Fruit fly (Drosophila melanogaster): Measurements from ENCODE around the gene ATP6AP2.

ATP6AP2 gene

DNA sequence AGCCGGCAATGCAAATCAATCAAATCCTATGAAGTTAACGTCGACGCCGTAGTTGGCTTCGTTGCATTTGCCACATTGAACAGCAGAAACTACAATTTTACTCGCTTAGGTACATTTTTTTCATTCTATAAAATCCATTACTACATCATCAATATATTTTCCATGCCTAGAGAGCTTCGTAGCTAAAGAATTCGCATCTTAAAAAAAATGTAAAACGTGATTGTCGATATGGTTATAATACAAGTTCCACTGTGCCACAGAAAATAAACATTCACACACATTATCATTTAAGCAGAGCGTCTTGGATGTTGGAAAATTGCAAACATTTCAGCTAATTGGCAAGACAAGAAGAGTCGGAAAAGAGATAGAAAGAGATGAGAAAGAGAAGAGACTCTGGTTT, 32.5 kb upstream of the ATP6AP2 start:
- no peak for TF ChIP-seq h (GFP tag; optimal IDR thresholded peaks at IDR 0.05)
- TF ChIP-seq Myc (optimal IDR thresholded peaks at IDR 0.05) = no peak
- no peak for TF ChIP-seq dl (GFP tag; optimal IDR thresholded peaks at IDR 0.05; ENCODE audit: insufficient read depth in 1 of 2, partially characterized antibody in 2 of 2)
- TF ChIP-seq Mio (GFP tag; optimal IDR thresholded peaks at IDR 0.05) = no peak
- no peak for TF ChIP-seq Hr78 (GFP tag; optimal IDR thresholded peaks at IDR 0.05)
- TF ChIP-seq usp (GFP tag; optimal IDR thresholded peaks at IDR 0.05) = no peak
- TF ChIP-seq lola (GFP tag; optimal IDR thresholded peaks at IDR 0.05) = no peak
- TF ChIP-seq dsf (GFP tag; optimal IDR thresholded peaks at IDR 0.05; ENCODE audit: borderline replicate concordance) = no peak
- no peak for TF ChIP-seq Sp1 (GFP tag; optimal IDR thresholded peaks at IDR 0.05)
- TF ChIP-seq Hr83 (GFP tag; optimal IDR thresholded peaks at IDR 0.05; ENCODE audit: poor library complexity, severe bottlenecking) = no peak
- TF ChIP-seq br (GFP tag; optimal IDR thresholded peaks at IDR 0.05) = no peak
- TF ChIP-seq ey (GFP tag; optimal IDR thresholded peaks at IDR 0.05) = no peak
- TF ChIP-seq dmrt93B (GFP tag; optimal IDR thresholded peaks at IDR 0.05) = no peak

DNA sequence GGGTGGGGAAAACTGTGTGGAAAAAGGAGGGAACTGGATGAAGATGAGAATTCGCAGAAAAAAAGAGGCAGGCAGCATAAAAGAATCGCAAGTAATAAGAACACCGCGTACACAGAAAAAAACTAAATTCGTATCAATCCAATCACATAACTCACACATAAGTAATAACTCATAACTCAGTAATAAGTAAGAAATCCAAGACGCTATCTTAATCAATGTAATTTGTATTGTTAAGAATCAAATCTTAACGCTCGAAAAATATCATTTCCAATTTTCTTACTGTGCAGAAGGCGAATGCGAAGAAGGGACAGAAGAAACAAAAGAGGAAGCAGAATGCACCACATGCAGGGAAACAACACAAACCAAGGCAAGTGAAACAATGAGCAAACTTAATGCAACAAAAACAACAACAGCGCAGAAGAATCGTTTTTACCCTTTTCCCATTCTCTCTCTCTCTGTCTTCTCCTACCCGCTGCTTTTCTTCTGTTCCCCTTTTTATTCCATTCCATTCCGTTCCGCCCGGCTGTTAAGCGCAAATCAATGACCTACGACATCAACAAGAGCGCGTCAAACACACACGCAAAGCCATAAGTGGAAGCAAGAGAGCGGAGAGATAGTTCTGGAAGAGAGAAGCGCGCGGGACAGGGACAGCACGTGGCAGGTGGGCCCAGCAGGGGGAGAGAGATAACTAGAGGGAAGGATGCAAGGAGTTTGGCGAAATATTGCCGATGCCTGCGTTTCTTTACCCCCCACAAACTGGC, 31.2 kb upstream of the ATP6AP2 start:
- TF ChIP-seq lola (GFP tag; optimal IDR thresholded peaks at IDR 0.05) (no peak), CrebA (GFP tag; optimal IDR thresholded peaks at IDR 0.05; ENCODE audit: borderline replicate concordance) (peak; percentile 91), jim (GFP tag; optimal IDR thresholded peaks at IDR 0.05) (no peak), usp (GFP tag; optimal IDR thresholded peaks at IDR 0.05) (no peak), sv (GFP tag; optimal IDR thresholded peaks at IDR 0.05) (peak; percentile 36), dsf (GFP tag; optimal IDR thresholded peaks at IDR 0.05; ENCODE audit: borderline replicate concordance) (peak; percentile 86), rgr (GFP tag; optimal IDR thresholded peaks at IDR 0.05) (peak; percentile 98), br (GFP tag; optimal IDR thresholded peaks at IDR 0.05) (peak; percentile 98), dmrt93B (GFP tag; optimal IDR thresholded peaks at IDR 0.05) (peak; percentile 96), sage (GFP tag; optimal IDR thresholded peaks at IDR 0.05) (peak; percentile 97), Jra (GFP tag; optimal IDR thresholded peaks at IDR 0.05) (peak; percentile 96), CG9705 (GFP tag; optimal IDR thresholded peaks at IDR 0.05) (peak; percentile 90), Hr83 (GFP tag; optimal IDR thresholded peaks at IDR 0.05; ENCODE audit: poor library complexity, severe bottlenecking) (peak; percentile 54), N (GFP tag; optimal IDR thresholded peaks at IDR 0.05) (no peak), brk (GFP tag; optimal IDR thresholded peaks at IDR 0.05) (peak; percentile 94), Hr78 (GFP tag; optimal IDR thresholded peaks at IDR 0.05) (no peak), GATAd (GFP tag; optimal IDR thresholded peaks at IDR 0.05) (peak; percentile 55), woc (GFP tag; optimal IDR thresholded peaks at IDR 0.05) (peak; percentile 98), OdsH (GFP tag; optimal IDR thresholded peaks at IDR 0.05) (peak; percentile 98), Dfd (GFP tag; optimal IDR thresholded peaks at IDR 0.05) (peak; percentile 49), CG32264 (GFP tag; optimal IDR thresholded peaks at IDR 0.05) (peak; percentile 96), Rel (GFP tag; optimal IDR thresholded peaks at IDR 0.05) (peak; percentile 94), Rel (tag; optimal IDR thresholded peaks at IDR 0.05) (peak; percentile 80), ey (GFP tag; optimal IDR thresholded peaks at IDR 0.05) (peak; percentile 98), h (GFP tag; optimal IDR thresholded peaks at IDR 0.05) (peak; percentile 99), tai (GFP tag; optimal IDR thresholded peaks at IDR 0.05) (peak; percentile 96), Hnf4 (GFP tag; optimal IDR thresholded peaks at IDR 0.05) (peak; percentile 97), foxo (GFP tag; optimal IDR thresholded peaks at IDR 0.05) (peak; percentile 87 to 99), Abd-B (GFP tag; optimal IDR thresholded peaks at IDR 0.05) (no peak), Mio (GFP tag; optimal IDR thresholded peaks at IDR 0.05) (peak; percentile 69), dl (GFP tag; optimal IDR thresholded peaks at IDR 0.05; ENCODE audit: insufficient read depth in 1 of 2, partially characterized antibody in 2 of 2) (peak in 1 of 2 experiments; percentile 49), Vsx2 (GFP tag; optimal IDR thresholded peaks at IDR 0.05; ENCODE audit: partially characterized antibody) (no peak), psq (GFP tag; optimal IDR thresholded peaks at IDR 0.05) (peak; percentile 100), HLH106 (tag; optimal IDR thresholded peaks at IDR 0.05) (peak; percentile 98), pan (optimal IDR thresholded peaks at IDR 0.05) (no peak), Dif (GFP tag; optimal IDR thresholded peaks at IDR 0.05; ENCODE audit: partially characterized antibody) (peak; percentile 57), fru (GFP tag; optimal IDR thresholded peaks at IDR 0.05) (peak; percentile 100), Sp1 (GFP tag; optimal IDR thresholded peaks at IDR 0.05) (peak; percentile 98), Myc (optimal IDR thresholded peaks at IDR 0.05) (no peak)

Measured in whole organism, wandering third instar larva.